Fruit fly (Drosophila melanogaster): ENCODE measurements around the gene Lar.

DNA sequence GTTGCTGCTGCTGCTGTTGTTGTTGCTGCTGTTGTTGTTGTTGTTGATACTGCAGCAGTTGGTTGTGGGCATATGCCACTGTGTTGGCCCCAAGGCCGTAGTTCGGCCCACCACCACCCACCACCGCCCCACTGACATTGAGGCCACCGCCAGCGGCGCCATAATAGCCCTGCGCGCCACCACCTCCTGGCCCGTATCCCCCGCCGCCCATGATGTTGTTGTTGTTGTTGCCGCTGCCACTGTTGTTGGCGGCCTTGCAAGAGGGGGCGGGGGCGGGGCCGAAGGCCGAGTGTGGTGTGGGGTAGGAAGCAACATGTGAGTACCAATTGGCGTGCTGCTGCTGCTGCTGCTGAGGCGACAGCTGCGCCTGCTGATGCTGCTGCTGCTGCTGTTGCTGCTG is 169.6 kb downstream of the Lar start:
- TF ChIP-seq CG11617 (GFP tag; optimal IDR thresholded peaks at IDR 0.05), result no peak
- TF ChIP-seq Mnt (GFP tag; optimal IDR thresholded peaks at IDR 0.05), result no peak
- no peak for TF ChIP-seq CG7101 (tag; optimal IDR thresholded peaks at IDR 0.05)
- no peak for TF ChIP-seq Hr96 (GFP tag; optimal IDR thresholded peaks at IDR 0.05)
- no peak for TF ChIP-seq pad (GFP tag; optimal IDR thresholded peaks at IDR 0.05)
- TF ChIP-seq cnc (optimal IDR thresholded peaks at IDR 0.05), result no peak
- TF ChIP-seq cic (GFP tag; optimal IDR thresholded peaks at IDR 0.05), result no peak
- no peak for TF ChIP-seq kay (GFP tag; ENCODE audit: borderline replicate concordance)
- no peak for TF ChIP-seq CG33017 (tag; optimal IDR thresholded peaks at IDR 0.05)
- no peak for TF ChIP-seq Clk (GFP tag; optimal IDR thresholded peaks at IDR 0.05)

All from whole organism, adult.